Fruit fly (Drosophila melanogaster): ENCODE measurements around the gene Raf.
A peak's percentile ranks its signal among the peaks of the same experiment; 100 is the strongest.

Gene Raf

DNA sequence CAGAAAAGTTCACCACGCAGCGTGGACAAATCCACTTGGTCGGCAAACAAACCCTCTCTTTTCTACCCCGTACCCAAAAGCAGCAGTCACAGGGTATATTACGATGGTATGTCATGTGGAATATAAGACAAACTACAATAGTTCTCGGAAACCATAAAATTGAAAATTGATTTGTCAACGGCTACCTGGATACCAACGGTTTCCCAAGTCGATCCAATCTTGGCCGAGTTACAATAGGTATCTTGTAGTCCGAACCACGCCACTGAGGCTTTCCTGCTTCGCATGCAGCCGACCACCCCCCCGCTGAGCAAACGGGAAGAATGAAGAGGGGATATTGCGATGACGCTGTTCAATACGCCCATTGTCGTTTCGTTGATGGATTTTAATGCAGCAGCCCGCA, 23.1 kb downstream of the Raf start (continued):
- TF ChIP-seq CG7745 (tag; optimal IDR thresholded peaks at IDR 0.05), result no peak
- TF ChIP-seq CG9727 (GFP tag; optimal IDR thresholded peaks at IDR 0.05), result peak; percentile 62
- TF ChIP-seq CG18262 (tag; optimal IDR thresholded peaks at IDR 0.05), result peak; percentile 77
- TF ChIP-seq CG9437 (GFP tag; optimal IDR thresholded peaks at IDR 0.05), result no peak
- TF ChIP-seq NC2α (GFP tag; optimal IDR thresholded peaks at IDR 0.05), result no peak
- TF ChIP-seq prd (optimal IDR thresholded peaks at IDR 0.05), result no peak
- peak; percentile 91 for TF ChIP-seq prd (GFP tag; IDR thresholded peaks at IDR 0.05)
- TF ChIP-seq CG2199 (GFP tag; IDR thresholded peaks at IDR 0.05), result peak; percentile 49; the same call in 1 of the 3 replicates
- no peak for TF ChIP-seq CG12236 (GFP tag; optimal IDR thresholded peaks at IDR 0.05)
- 0 out of 2 replicates have a peak, but pooled peaks have one; percentile 32 for TF ChIP-seq Oaz (GFP tag; IDR thresholded peaks at IDR 0.05)
- no peak for TF ChIP-seq CG43689 (GFP tag; IDR thresholded peaks at IDR 0.05)
- peak; percentile 61 for TF ChIP-seq stc (GFP tag; IDR thresholded peaks at IDR 0.05)
- no peak for TF ChIP-seq kah (GFP tag; optimal IDR thresholded peaks at IDR 0.05)
- TF ChIP-seq sob (GFP tag; IDR thresholded peaks at IDR 0.05), result peak; percentile 58; the same call in 1 of the 2 replicates
- peak; percentile 21 for TF ChIP-seq bab2 (GFP tag; optimal IDR thresholded peaks at IDR 0.05)
- TF ChIP-seq jing (GFP tag; optimal IDR thresholded peaks at IDR 0.05), result peak; percentile 45
- no peak for TF ChIP-seq nau (GFP tag; optimal IDR thresholded peaks at IDR 0.05)
- no peak for TF ChIP-seq Atf3 (GFP tag; optimal IDR thresholded peaks at IDR 0.05)
- no peak for TF ChIP-seq ato (GFP tag; IDR thresholded peaks at IDR 0.05; ENCODE audit: partially characterized antibody)
- peak; percentile 85 for TF ChIP-seq CG2712 (tag; optimal IDR thresholded peaks at IDR 0.05)
- TF ChIP-seq dpn (GFP tag; optimal IDR thresholded peaks at IDR 0.05), result peak in 1 of 2 experiments; percentile 55
- TF ChIP-seq CG1792 (GFP tag; optimal IDR thresholded peaks at IDR 0.05), result peak; percentile 51
- TF ChIP-seq aop (GFP tag; IDR thresholded peaks at IDR 0.05), result no peak
- TF ChIP-seq p53 (GFP tag; optimal IDR thresholded peaks at IDR 0.05), result peak; percentile 13
- TF ChIP-seq CG17829 (tag; optimal IDR thresholded peaks at IDR 0.05), result peak; percentile 80
- TF ChIP-seq HLH3B (GFP tag; IDR thresholded peaks at IDR 0.05), result peak; percentile 57
- no peak for TF ChIP-seq Hand (GFP tag; optimal IDR thresholded peaks at IDR 0.05)
- TF ChIP-seq CG8924 (tag; optimal IDR thresholded peaks at IDR 0.05), result peak; percentile 42
- TF ChIP-seq CG30403 (GFP tag; optimal IDR thresholded peaks at IDR 0.05), result peak; percentile 47

- TF ChIP-seq trem (tag; optimal IDR thresholded peaks at IDR 0.05), result no peak
- TF ChIP-seq zen (tag; optimal IDR thresholded peaks at IDR 0.05), result peak; percentile 29
- no peak for TF ChIP-seq Fer2 (tag; optimal IDR thresholded peaks at IDR 0.05)
- no peak for TF ChIP-seq dm (GFP tag; optimal IDR thresholded peaks at IDR 0.05)
- no peak for TF ChIP-seq eyg (GFP tag; optimal IDR thresholded peaks at IDR 0.05)
- peak; percentile 83 for TF ChIP-seq cg (GFP tag; optimal IDR thresholded peaks at IDR 0.05)
- TF ChIP-seq zfh1 (GFP tag; IDR thresholded peaks at IDR 0.05), result no peak
- TF ChIP-seq zen2 (GFP tag; IDR thresholded peaks at IDR 0.05; ENCODE audit: partially characterized antibody), result no peak
- TF ChIP-seq kni (GFP tag; optimal IDR thresholded peaks at IDR 0.05), result peak; percentile 57
- TF ChIP-seq CG9932 (GFP tag; IDR thresholded peaks at IDR 0.05), result no peak
- TF ChIP-seq onecut (GFP tag; IDR thresholded peaks at IDR 0.05), result peak; percentile 25; the same call in 1 of the 2 replicates
- TF ChIP-seq CG14860 (GFP tag; IDR thresholded peaks at IDR 0.05; ENCODE audit: partially characterized antibody), result no peak
- TF ChIP-seq CG10979 (tag; optimal IDR thresholded peaks at IDR 0.05), result no peak
- peak; percentile 58 for TF ChIP-seq crol (GFP tag; IDR thresholded peaks at IDR 0.05)
- TF ChIP-seq CG15479 (GFP tag; optimal IDR thresholded peaks at IDR 0.05), result peak; percentile 17
- TF ChIP-seq CG2199 (GFP tag; IDR thresholded peaks at IDR 0.05), result 0 out of 3 replicates have a peak, but pooled peaks have one; percentile 38
- TF ChIP-seq Dfd (GFP tag; optimal IDR thresholded peaks at IDR 0.05), result no peak
- TF ChIP-seq twi (tag; optimal IDR thresholded peaks at IDR 0.05), result peak; percentile 44
- no peak for TF ChIP-seq CG13296 (GFP tag; optimal IDR thresholded peaks at IDR 0.05)
- peak; percentile 63 for TF ChIP-seq Kr (GFP tag; optimal IDR thresholded peaks at IDR 0.05)
- TF ChIP-seq tll (GFP tag; optimal IDR thresholded peaks at IDR 0.05), result peak in 1 of 2 experiments; percentile 25
- TF ChIP-seq Med (GFP tag), result peak; percentile 34
- TF ChIP-seq Sry-β (GFP tag; optimal IDR thresholded peaks at IDR 0.05), result no peak
- TF ChIP-seq nmo (GFP tag; optimal IDR thresholded peaks at IDR 0.05), result no peak
These were observed 24.5 kb downstream of the Raf start for dm6 chrX:2319783-2320182.
